Worm (Caenorhabditis elegans): ENCODE measurements around the gene sly-1.

DNA sequence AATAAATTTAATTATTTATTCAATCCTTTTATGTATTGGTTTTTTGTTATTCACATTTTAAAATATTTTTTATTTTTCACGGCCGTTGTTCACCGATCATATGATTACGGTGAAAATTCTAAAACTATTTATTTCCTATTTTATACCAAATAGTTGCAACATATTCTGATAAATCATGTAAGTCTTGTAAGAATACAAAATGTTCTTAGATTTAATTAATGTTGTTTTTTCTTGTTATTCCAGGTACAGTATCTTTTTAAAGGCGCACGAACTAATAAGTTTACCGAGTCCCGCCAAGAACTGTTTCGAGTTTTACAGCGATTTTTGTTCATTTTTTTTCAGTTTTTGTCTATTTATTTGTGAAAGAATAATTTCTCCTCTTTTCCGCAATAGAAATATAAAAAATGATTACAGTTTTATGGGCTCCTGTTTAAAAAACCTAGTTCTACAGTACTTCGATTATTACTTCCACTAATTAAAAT is 37.2 kb upstream of the sly-1 start, which contains the start of gene D2045.5:
- TF ChIP-seq ztf-23 (GFP tag; IDR thresholded peaks at IDR 0.05) = no peak
- TF ChIP-seq klf-2 (GFP tag; conservative IDR thresholded peaks at IDR 0.05) = no peak
- no peak for TF ChIP-seq ztf-29 (GFP tag; IDR thresholded peaks at IDR 0.05)
- no peak for TF ChIP-seq med-1 (GFP tag; optimal IDR thresholded peaks at IDR 0.05; ENCODE audit: insufficient read depth)
- TF ChIP-seq ref-1 (GFP tag; conservative IDR thresholded peaks at IDR 0.05) = no peak
- TF ChIP-seq flt-1 (GFP tag; IDR thresholded peaks at IDR 0.05) = no peak
- no peak for TF ChIP-seq T22C8.4 (GFP tag; IDR thresholded peaks at IDR 0.05)
- TF ChIP-seq tab-1 (GFP tag; IDR thresholded peaks at IDR 0.05) = no peak
